Fruit fly (Drosophila melanogaster): ENCODE data around the gene Ccp84Aa.
A peak's percentile ranks its signal among the peaks of the same experiment; 100 is the strongest.

The Ccp84Aa gene

DNA sequence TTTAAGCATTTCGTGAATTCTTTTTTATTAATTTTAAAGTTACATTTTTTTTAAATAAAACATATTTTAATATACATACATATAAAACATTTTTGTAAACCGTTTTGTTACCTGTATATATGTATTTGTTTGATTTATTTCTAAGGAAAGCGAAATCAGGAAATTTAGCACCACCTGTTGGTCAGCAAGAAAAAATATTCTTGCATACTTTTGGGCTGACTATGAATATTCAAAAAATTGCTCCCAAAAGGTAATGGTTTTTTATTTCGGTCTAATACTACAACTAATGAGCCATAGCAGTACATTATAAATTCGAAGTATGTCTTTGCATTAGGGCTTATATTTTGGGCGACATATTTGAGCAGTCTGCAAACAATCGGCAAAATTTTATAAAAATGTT is 20.2 kb upstream of the Ccp84Aa start:
- TF ChIP-seq D1 (tag; optimal IDR thresholded peaks at IDR 0.05) (peak; percentile 74), Snoo (tag; optimal IDR thresholded peaks at IDR 0.05) (no peak), CG9948 (tag; optimal IDR thresholded peaks at IDR 0.05) (no peak), Pif1B (GFP tag; optimal IDR thresholded peaks at IDR 0.05) (no peak)

DNA sequence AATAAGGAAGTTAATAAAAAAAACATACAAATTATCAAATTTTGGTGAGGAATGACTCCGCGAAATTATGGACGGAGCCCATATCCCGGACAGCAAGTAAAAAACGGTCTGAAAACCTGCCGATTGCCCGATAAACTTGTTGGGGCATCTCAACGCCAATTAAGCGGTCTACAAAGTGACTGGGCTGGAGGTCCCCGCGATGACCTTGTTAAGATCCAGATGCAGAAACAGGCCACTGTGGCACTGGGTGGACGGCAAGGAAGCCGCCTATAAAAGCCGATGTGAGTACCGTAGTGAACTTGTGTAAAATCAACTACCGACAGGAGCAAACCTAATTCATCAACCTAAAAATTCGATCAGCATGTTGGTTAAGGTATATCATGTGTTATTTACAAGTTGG is 19.7 kb upstream of the Ccp84Aa start, which contains the start of gene Edg84A:
Gene Edg84A (plus strand): TSS at position 301 of the 400 bp plus-strand sequence.
- TF ChIP-seq CG10348 (GFP tag; IDR thresholded peaks at IDR 0.05) (no peak), gl (tag; optimal IDR thresholded peaks at IDR 0.05) (no peak), CG4496 (GFP tag; IDR thresholded peaks at IDR 0.05) (no peak), CG32121 (GFP tag; IDR thresholded peaks at IDR 0.05) (no peak), CG15710 (tag; optimal IDR thresholded peaks at IDR 0.05) (no peak), CG17806 (tag; optimal IDR thresholded peaks at IDR 0.05) (no peak)

DNA sequence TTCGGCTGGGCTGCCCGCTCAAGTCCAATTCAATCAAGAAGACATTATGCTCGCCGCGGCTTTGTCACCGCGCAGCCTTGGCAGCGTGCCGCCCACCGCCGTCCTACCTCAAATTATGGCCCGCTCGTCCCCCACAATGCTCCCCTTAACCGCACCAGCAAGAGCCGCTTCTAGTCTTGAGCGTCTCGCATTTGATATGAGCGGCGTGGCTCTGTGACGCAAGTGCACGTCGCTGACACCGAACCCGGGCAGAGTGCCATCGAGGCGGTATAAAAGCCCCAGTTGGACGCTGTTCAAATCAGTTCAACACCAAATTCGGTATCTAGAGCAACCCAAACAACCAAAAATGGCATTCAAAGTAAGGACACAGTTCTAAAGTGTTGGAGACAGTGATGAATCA is 17.5 kb upstream of the Ccp84Aa start, which contains the start of gene Ccp84Ag:
Gene Ccp84Ag (plus strand): TSS at position 301 of the 400 bp plus-strand sequence.
- TF ChIP-seq Snoo (tag; optimal IDR thresholded peaks at IDR 0.05): no peak
- no peak for TF ChIP-seq CG14655 (GFP tag; optimal IDR thresholded peaks at IDR 0.05)
- TF ChIP-seq D1 (tag; optimal IDR thresholded peaks at IDR 0.05): no peak
- TF ChIP-seq Pif1A (GFP tag; optimal IDR thresholded peaks at IDR 0.05): no peak
- no peak for TF ChIP-seq CG32121 (GFP tag; IDR thresholded peaks at IDR 0.05)

DNA sequence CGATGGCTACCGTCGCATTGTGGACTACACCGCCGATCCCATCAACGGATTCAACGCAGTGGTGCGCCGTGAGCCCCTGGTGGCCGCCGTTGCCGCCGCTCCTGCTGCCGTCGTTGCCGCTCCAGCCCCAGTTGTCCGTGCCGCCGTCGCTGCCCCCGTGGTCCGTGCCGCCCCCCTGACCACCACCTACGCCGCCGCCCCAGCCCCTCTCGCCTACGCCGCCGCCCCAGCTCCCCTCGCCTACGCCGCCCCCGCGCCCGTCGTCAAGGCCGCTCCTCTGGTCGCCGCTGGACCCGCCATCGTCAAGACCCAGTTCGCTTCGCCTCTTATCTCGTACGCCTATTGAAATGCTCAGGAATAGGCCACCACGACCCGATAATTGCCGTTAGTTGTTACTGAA is 16.7 kb upstream of the Ccp84Aa start:
- TF ChIP-seq CG32121 (GFP tag; IDR thresholded peaks at IDR 0.05) (no peak), CG9948 (tag; optimal IDR thresholded peaks at IDR 0.05) (no peak), Snoo (tag; optimal IDR thresholded peaks at IDR 0.05) (no peak), EcR (GFP tag; optimal IDR thresholded peaks at IDR 0.05) (no peak), fd96Ca (GFP tag; IDR thresholded peaks at IDR 0.05) (no peak), CG15710 (tag; optimal IDR thresholded peaks at IDR 0.05) (no peak), CG8159 (tag; optimal IDR thresholded peaks at IDR 0.05) (no peak), D1 (tag; optimal IDR thresholded peaks at IDR 0.05) (no peak), rn (GFP tag; IDR thresholded peaks at IDR 0.05) (no peak), Pif1B (GFP tag; optimal IDR thresholded peaks at IDR 0.05) (no peak), CG10348 (GFP tag; IDR thresholded peaks at IDR 0.05) (no peak)

DNA sequence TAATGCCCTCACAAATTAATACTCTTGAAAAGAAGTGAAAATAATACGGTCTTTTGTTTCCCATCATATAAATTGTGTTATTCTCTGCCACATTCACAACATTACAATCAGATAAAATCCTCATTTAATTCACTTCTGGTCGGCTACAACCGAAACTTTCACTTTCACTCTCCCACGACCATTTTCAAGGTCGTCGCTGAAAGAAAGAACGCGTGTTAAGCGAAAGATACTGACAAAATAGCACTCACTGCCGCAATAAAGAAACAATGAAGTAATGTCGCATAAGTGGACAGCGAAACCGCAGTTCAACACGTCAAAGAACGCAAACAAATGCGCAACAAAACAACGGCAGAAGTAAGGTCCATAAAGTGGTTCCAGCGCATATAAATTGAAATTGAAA is 15.7 kb upstream of the Ccp84Aa start:
- no peak for TF ChIP-seq CG14655 (GFP tag; optimal IDR thresholded peaks at IDR 0.05)
- no peak for TF ChIP-seq CG9948 (tag; optimal IDR thresholded peaks at IDR 0.05)
- no peak for TF ChIP-seq D1 (tag; optimal IDR thresholded peaks at IDR 0.05)
- TF ChIP-seq CG15710 (tag; optimal IDR thresholded peaks at IDR 0.05): no peak
- TF ChIP-seq Pif1A (GFP tag; optimal IDR thresholded peaks at IDR 0.05): no peak

DNA sequence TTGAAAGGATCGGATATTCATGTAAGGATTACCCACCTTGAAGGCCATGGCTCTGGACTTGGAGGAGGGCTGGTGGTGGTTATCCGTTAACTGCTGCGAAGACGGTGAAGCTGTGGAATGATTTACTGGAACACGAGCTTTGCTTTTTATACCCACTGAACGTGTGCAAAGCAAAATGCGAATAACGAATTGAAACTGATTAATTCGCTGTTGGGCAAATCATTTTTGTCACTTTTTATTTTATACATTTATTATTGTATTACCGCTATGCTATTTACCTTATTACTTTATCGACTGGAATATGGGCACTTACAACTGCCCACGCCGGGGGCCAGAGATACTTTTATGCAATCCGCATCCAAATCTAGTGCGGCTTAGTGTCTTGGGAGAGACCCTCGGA is 13.7 kb upstream of the Ccp84Aa start, which contains the start of gene Ccp84Af:
Gene Ccp84Af (minus strand): TSS at position 101 of the 400 bp plus-strand sequence.
- no peak for TF ChIP-seq CG14655 (GFP tag; optimal IDR thresholded peaks at IDR 0.05)
- no peak for TF ChIP-seq Pif1B (GFP tag; optimal IDR thresholded peaks at IDR 0.05)
- no peak for TF ChIP-seq Pif1A (GFP tag; optimal IDR thresholded peaks at IDR 0.05)
- TF ChIP-seq CG34367 (tag; optimal IDR thresholded peaks at IDR 0.05): no peak
- no peak for TF ChIP-seq CG13204 (GFP tag; optimal IDR thresholded peaks at IDR 0.05)
- no peak for TF ChIP-seq CG17806 (tag; optimal IDR thresholded peaks at IDR 0.05)
- no peak for TF ChIP-seq CG8159 (tag; optimal IDR thresholded peaks at IDR 0.05)
- no peak for TF ChIP-seq CG4496 (GFP tag; IDR thresholded peaks at IDR 0.05)
- no peak for TF ChIP-seq CG15710 (tag; optimal IDR thresholded peaks at IDR 0.05)
- TF ChIP-seq CG8301 (tag; optimal IDR thresholded peaks at IDR 0.05): no peak

DNA sequence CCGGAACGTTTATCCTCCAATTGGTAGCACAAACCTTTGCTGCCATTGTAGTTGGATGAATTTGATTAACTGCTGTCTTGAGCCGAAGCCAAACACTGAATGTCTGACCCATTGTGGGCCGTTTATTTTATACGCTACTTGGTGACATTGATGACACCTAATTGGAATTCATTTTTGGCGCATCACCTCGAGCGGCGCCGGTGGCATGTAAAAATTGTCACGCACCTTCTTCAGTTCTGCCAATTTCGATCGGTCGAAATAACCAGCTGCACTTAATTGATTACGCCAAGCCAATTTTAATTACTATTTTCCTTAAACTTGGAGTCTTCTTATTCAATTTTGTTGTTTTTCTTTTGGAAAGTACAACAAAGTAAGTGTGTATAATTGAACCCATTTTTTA is 12.2 kb upstream of the Ccp84Aa start, which contains the start of gene Ccp84Ae:
Gene Ccp84Ae (minus strand): TSS at position 101 of the 400 bp plus-strand sequence.
- no peak for TF ChIP-seq CG34367 (tag; optimal IDR thresholded peaks at IDR 0.05)
- no peak for TF ChIP-seq CG8301 (tag; optimal IDR thresholded peaks at IDR 0.05)
- TF ChIP-seq fd96Ca (GFP tag; IDR thresholded peaks at IDR 0.05): no peak
- no peak for TF ChIP-seq rn (GFP tag; IDR thresholded peaks at IDR 0.05)
- TF ChIP-seq CG14655 (GFP tag; optimal IDR thresholded peaks at IDR 0.05): no peak
- no peak for TF ChIP-seq Snoo (tag; optimal IDR thresholded peaks at IDR 0.05)
- TF ChIP-seq CG8159 (tag; optimal IDR thresholded peaks at IDR 0.05): no peak
- no peak for TF ChIP-seq CG13204 (GFP tag; optimal IDR thresholded peaks at IDR 0.05)
- no peak for TF ChIP-seq CG17806 (tag; optimal IDR thresholded peaks at IDR 0.05)
- TF ChIP-seq gl (tag; optimal IDR thresholded peaks at IDR 0.05): no peak
- no peak for TF ChIP-seq CG10348 (GFP tag; IDR thresholded peaks at IDR 0.05)
- no peak for TF ChIP-seq CG4496 (GFP tag; IDR thresholded peaks at IDR 0.05)
- no peak for TF ChIP-seq CG12605 (GFP tag; IDR thresholded peaks at IDR 0.05)
- no peak for TF ChIP-seq D1 (tag; optimal IDR thresholded peaks at IDR 0.05)
- no peak for TF ChIP-seq Pif1B (GFP tag; optimal IDR thresholded peaks at IDR 0.05)

DNA sequence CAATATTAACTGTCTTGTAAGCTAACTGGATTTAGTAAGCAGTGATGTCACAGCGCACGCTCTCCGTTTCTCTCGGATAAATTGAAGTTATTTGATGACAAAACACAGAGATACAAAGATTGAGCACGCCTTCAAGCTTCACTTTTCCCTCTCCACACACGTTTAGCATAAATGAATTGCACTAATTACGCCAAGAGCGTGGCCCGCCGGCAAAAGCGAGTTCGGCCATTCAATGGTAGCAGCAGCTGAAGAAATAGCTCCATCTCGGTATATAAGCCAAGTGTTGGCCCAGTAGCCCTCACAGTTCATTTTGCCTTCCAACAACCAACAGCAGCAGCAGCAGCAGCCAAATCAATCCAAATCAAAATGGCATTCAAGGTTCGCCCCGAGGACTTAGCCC is 11.5 kb upstream of the Ccp84Aa start, which contains the start of gene Ccp84Ad:
Gene Ccp84Ad (plus strand): TSS at position 301 of the 400 bp plus-strand sequence.
- no peak for TF ChIP-seq Ets98B (GFP tag; IDR thresholded peaks at IDR 0.05)
- TF ChIP-seq CG8301 (tag; optimal IDR thresholded peaks at IDR 0.05): no peak
- no peak for TF ChIP-seq Pif1A (GFP tag; optimal IDR thresholded peaks at IDR 0.05)
- TF ChIP-seq CG10348 (GFP tag; IDR thresholded peaks at IDR 0.05): no peak
- no peak for TF ChIP-seq rn (GFP tag; IDR thresholded peaks at IDR 0.05)
- no peak for TF ChIP-seq Snoo (tag; optimal IDR thresholded peaks at IDR 0.05)
- TF ChIP-seq EcR (GFP tag; optimal IDR thresholded peaks at IDR 0.05): no peak
- no peak for TF ChIP-seq gl (tag; optimal IDR thresholded peaks at IDR 0.05)
- no peak for TF ChIP-seq CG8159 (tag; optimal IDR thresholded peaks at IDR 0.05)
- TF ChIP-seq CG9948 (tag; optimal IDR thresholded peaks at IDR 0.05): no peak
